Fruit fly (Drosophila melanogaster): Measurements from ENCODE around the gene Tsp86D.

Gene Tsp86D

DNA sequence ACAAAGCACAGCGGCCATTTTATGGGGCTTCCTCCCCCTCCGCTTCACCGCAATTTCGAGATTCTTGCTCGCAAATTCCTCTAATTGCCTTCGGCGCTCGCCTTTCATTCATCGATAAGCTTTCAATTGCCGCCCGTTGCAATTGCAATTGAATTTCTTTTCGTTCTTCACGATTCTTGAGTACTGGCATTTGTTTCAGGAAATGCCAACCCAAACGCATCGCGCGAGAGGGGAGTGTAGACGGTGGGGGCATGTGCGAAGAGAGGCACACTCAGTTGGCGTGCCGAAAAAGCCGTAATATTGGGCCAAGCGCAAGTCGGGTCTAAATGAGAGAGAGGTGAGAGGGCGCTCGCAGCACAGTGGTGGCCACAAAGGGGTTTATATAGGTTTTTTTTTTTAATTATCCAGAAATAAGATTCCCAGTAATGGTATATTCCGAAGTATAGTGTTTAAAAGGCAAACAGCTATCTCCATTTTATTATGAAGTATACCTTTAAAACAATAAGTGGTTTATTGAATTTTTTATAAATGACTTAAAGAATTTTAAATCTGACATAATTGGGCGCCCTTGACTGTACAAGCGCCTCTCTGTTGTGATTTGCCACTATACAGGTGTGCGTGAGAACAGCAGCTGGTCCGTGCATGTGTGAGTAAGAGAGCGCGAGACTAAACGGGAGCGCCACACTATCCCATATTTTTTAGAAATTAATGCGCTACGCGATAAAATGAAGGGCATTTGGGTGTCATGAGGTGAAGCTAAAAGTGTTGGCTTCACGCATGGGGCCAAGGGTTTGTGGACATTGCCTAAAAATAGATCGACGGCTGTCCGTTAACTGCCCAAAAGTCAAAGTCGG is 18.2 kb downstream of the Tsp86D start (continued):
- TF ChIP-seq CG7372 (GFP tag; IDR thresholded peaks at IDR 0.05) = peak; percentile 84
- peak; percentile 77 for TF ChIP-seq ind (GFP tag; optimal IDR thresholded peaks at IDR 0.05)
- TF ChIP-seq odd (GFP tag; optimal IDR thresholded peaks at IDR 0.05) = peak; percentile 94
- TF ChIP-seq CG14014 (GFP tag; IDR thresholded peaks at IDR 0.05) = peak; percentile 87
- TF ChIP-seq CG4854 (GFP tag; optimal IDR thresholded peaks at IDR 0.05) = peak; percentile 55
- TF ChIP-seq Bdp1 (GFP tag; optimal IDR thresholded peaks at IDR 0.05) = peak; percentile 60
- peak; percentile 90 for TF ChIP-seq HLH3B (GFP tag; IDR thresholded peaks at IDR 0.05)
- TF ChIP-seq CG2712 (tag; optimal IDR thresholded peaks at IDR 0.05) = peak; percentile 85
- peak; percentile 69 to 89 for TF ChIP-seq chif (GFP tag; optimal IDR thresholded peaks at IDR 0.05)
- peak; percentile 87 for TF ChIP-seq wor (GFP tag; IDR thresholded peaks at IDR 0.05)
- peak; percentile 92 for TF ChIP-seq Rfx (GFP tag; IDR thresholded peaks at IDR 0.05)
- no peak for TF ChIP-seq Doc3 (GFP tag; IDR thresholded peaks at IDR 0.05; ENCODE audit: partially characterized antibody)
- no peak for TF ChIP-seq h (optimal IDR thresholded peaks at IDR 0.05)
- TF ChIP-seq danr (GFP tag; IDR thresholded peaks at IDR 0.05) = peak; percentile 81
- TF ChIP-seq ro (GFP tag; IDR thresholded peaks at IDR 0.05) = peak; percentile 64
- no peak for TF ChIP-seq ato (GFP tag; IDR thresholded peaks at IDR 0.05; ENCODE audit: partially characterized antibody)
- peak; percentile 70 for TF ChIP-seq CG5180 (GFP tag; optimal IDR thresholded peaks at IDR 0.05)
- TF ChIP-seq abd-A (tag; optimal IDR thresholded peaks at IDR 0.05) = peak; percentile 86
- no peak for TF ChIP-seq sim (GFP tag; IDR thresholded peaks at IDR 0.05)
- TF ChIP-seq run (tag; optimal IDR thresholded peaks at IDR 0.05) = peak; percentile 90
- TF ChIP-seq cwo (GFP tag; optimal IDR thresholded peaks at IDR 0.05) = peak; percentile 91
- TF ChIP-seq CG12219 (GFP tag; optimal IDR thresholded peaks at IDR 0.05) = peak; percentile 83
- peak; percentile 71 for TF ChIP-seq Mad (GFP tag; optimal IDR thresholded peaks at IDR 0.05)
- peak; percentile 78 for TF ChIP-seq dmrt11E (tag; optimal IDR thresholded peaks at IDR 0.05)
- peak; percentile 34 for TF ChIP-seq CTCF (GFP tag; optimal IDR thresholded peaks at IDR 0.05)
- peak; percentile 66 for TF ChIP-seq NC2α (GFP tag; optimal IDR thresholded peaks at IDR 0.05)
- TF ChIP-seq CG10979 (tag; optimal IDR thresholded peaks at IDR 0.05) = peak; percentile 89
- TF ChIP-seq oc (tag; optimal IDR thresholded peaks at IDR 0.05) = peak; percentile 88
- peak; percentile 49 for TF ChIP-seq CG10431 (GFP tag; optimal IDR thresholded peaks at IDR 0.05)
- peak; percentile 85 for TF ChIP-seq Hr3 (GFP tag; optimal IDR thresholded peaks at IDR 0.05)
- TF ChIP-seq dm (GFP tag; optimal IDR thresholded peaks at IDR 0.05) = peak; percentile 60
- TF ChIP-seq Dbx (GFP tag; IDR thresholded peaks at IDR 0.05) = peak; percentile 94
- TF ChIP-seq HLH54F (GFP tag; optimal IDR thresholded peaks at IDR 0.05) = peak; percentile 79
- peak; percentile 89 for TF ChIP-seq nmo (GFP tag; optimal IDR thresholded peaks at IDR 0.05)
- TF ChIP-seq NFAT (GFP tag; IDR thresholded peaks at IDR 0.05) = peak; percentile 73
- peak; percentile 94 for TF ChIP-seq CG13424 (tag; optimal IDR thresholded peaks at IDR 0.05)
- TF ChIP-seq NfI (GFP tag; optimal IDR thresholded peaks at IDR 0.05) = peak; percentile 87
- peak; percentile 85 for TF ChIP-seq CG10366 (GFP tag; IDR thresholded peaks at IDR 0.05)
- TF ChIP-seq CG1529 (GFP tag; optimal IDR thresholded peaks at IDR 0.05) = peak; percentile 79
- peak; percentile 90 for TF ChIP-seq CG18619 (GFP tag; optimal IDR thresholded peaks at IDR 0.05)
- TF ChIP-seq sqz (GFP tag; optimal IDR thresholded peaks at IDR 0.05) = peak; percentile 91
- peak; percentile 53 for TF ChIP-seq emc (GFP tag; optimal IDR thresholded peaks at IDR 0.05)
- TF ChIP-seq ssp (GFP tag; IDR thresholded peaks at IDR 0.05) = peak; percentile 78
- peak; percentile 81 for TF ChIP-seq CrebB (tag; optimal IDR thresholded peaks at IDR 0.05)
- TF ChIP-seq CG1024 (GFP tag; IDR thresholded peaks at IDR 0.05) = 0 out of 2 replicates have a peak, but pooled peaks have one; percentile 29
- TF ChIP-seq Dll (GFP tag; IDR thresholded peaks at IDR 0.05; ENCODE audit: partially characterized antibody) = 0 out of 4 replicates have a peak, but pooled peaks have one; percentile 49
- 0 out of 3 replicates have a peak, but pooled peaks have one; percentile 2 for TF ChIP-seq sr (GFP tag; IDR thresholded peaks at IDR 0.05)
- no peak for TF ChIP-seq Elba2 (GFP tag; optimal IDR thresholded peaks at IDR 0.05)
- TF ChIP-seq dmrt99B (tag; optimal IDR thresholded peaks at IDR 0.05) = peak; percentile 92
- TF ChIP-seq CG12744 (GFP tag; optimal IDR thresholded peaks at IDR 0.05) = peak; percentile 87

All from whole organism, embryonic.